Worm (Caenorhabditis elegans) whole organism, early embryonic: Measurements from ENCODE around the gene pbo-6.

Experiments used
- B0310.2 ChIP-seq: sonication (generic microtip); optimal IDR thresholded peaks from 2 replicates; lab custom pipeline; 2016; ENCODE audit warnings: mild to moderate bottlenecking, missing genetic modification characterization, missing compliant biosample characterization
- ama-1 ChIP-seq: fragments of 150-350 bp; optimal IDR thresholded peaks from 2 replicates; lab custom pipeline; 2014
- ceh-36 ChIP-seq: sonication (generic microtip); optimal IDR thresholded peaks from 2 replicates; lab custom pipeline; 2016; ENCODE audit warnings: missing genetic modification characterization, inconsistent platforms, missing compliant biosample characterization
- ets-7 ChIP-seq: sonication (generic microtip); optimal IDR thresholded peaks from 2 replicates; lab custom pipeline; 2016; ENCODE audit warnings: missing genotype, missing genetic modification characterization, missing compliant biosample characterization
- flt-1 ChIP-seq: fragments of 200-800 bp; sonication (Bioruptor generic); IDR thresholded peaks from 2 replicates; pipeline ENCODE4 v1.3.6; 2022; ENCODE audit warnings: missing genetic modification characterization, missing compliant biosample characterization
- pes-1 ChIP-seq: fragments of 200-800 bp; sonication (Bioruptor generic); IDR thresholded peaks from 2 replicates; pipeline ENCODE4 v1.3.6; 2022; ENCODE audit warnings: missing genetic modification reagents, missing genetic modification characterization, missing compliant biosample characterization
- scrt-1 ChIP-seq: fragments of 200-800 bp; sonication (Bioruptor generic); IDR thresholded peaks from 2 replicates; pipeline ENCODE4 v1.3.6; 2022; ENCODE audit warnings: missing genetic modification characterization, missing compliant biosample characterization
- tbx-11 ChIP-seq: fragments of 200-800 bp; sonication (Bioruptor generic); IDR thresholded peaks from 2 replicates; pipeline ENCODE4 v1.3.6; 2022; ENCODE audit warnings: missing genetic modification characterization, missing compliant biosample characterization
- tbx-37 ChIP-seq: fragments of 200-800 bp; sonication (Bioruptor generic); conservative IDR thresholded peaks from 2 replicates; pipeline ENCODE4 v1.3.6; 2022; ENCODE audit warnings: missing genetic modification reagents, missing genetic modification characterization, missing compliant biosample characterization

- no peak for TF ChIP-seq ama-1 (lab: Kevin White, UChicago)
- TF ChIP-seq scrt-1 = no peak
- no peak for TF ChIP-seq flt-1 (GFP tag; lab: Robert Waterston, UW)
- TF ChIP-seq tbx-37 (GFP tag; lab: Robert Waterston, UW) = no peak
- TF ChIP-seq B0310.2 (tag; lab: Kevin White, UChicago) = no peak
- TF ChIP-seq pes-1 (GFP tag; lab: Robert Waterston, UW) = no peak
- TF ChIP-seq tbx-11 (GFP tag; lab: Robert Waterston, UW) = no peak
- TF ChIP-seq ceh-36 (tag; lab: Kevin White, UChicago) = no peak
- no peak for TF ChIP-seq ets-7
Measured at ce11 chrX:17420585-17421459, 8.0 kb upstream of the pbo-6 start.
